Worm (Caenorhabditis elegans) whole organism, L3 larva: ENCODE results near the gene dao-4.

Source experiments
- R02D3.7 ChIP-seq: fragments of 150-350 bp; optimal IDR thresholded peaks from 2 replicates; lab custom pipeline; 2014; ENCODE audit warnings: missing biosample characterization, missing genetic modification characterization
- ZK546.5 ChIP-seq: sonication (generic microtip); optimal IDR thresholded peaks from 2 replicates; lab custom pipeline; 2017; ENCODE audit warnings: missing biosample characterization, missing genetic modification characterization
- aly-2 ChIP-seq: fragments of 150-350 bp; optimal IDR thresholded peaks from 2 replicates; lab custom pipeline; 2014; ENCODE audit warnings: missing biosample characterization, missing genetic modification characterization
- ama-1 ChIP-seq: fragments of 150-350 bp; optimal IDR thresholded peaks from 2 replicates; lab custom pipeline; 2018
- ceh-16 ChIP-seq: sonication (generic microtip); optimal IDR thresholded peaks from 2 replicates; lab custom pipeline; 2017; ENCODE audit warnings: missing biosample characterization, missing genetic modification characterization
- ceh-28 ChIP-seq: fragments of 150-350 bp; optimal IDR thresholded peaks from 2 replicates; lab custom pipeline; 2014; ENCODE audit warnings: missing biosample characterization, missing genetic modification reagents, missing genetic modification characterization
- ceh-82 ChIP-seq: fragments of 150-350 bp; optimal IDR thresholded peaks from 2 replicates; lab custom pipeline; 2014; ENCODE audit warnings: missing biosample characterization, missing genetic modification characterization
- daf-12 ChIP-seq: fragments of 150-350 bp; optimal IDR thresholded peaks from 2 replicates; lab custom pipeline; 2014; ENCODE audit warnings: missing biosample characterization, missing genetic modification reagents, missing genetic modification characterization
- egl-27 ChIP-seq: sonication (generic microtip); optimal IDR thresholded peaks from 4 replicates; lab custom pipeline; 2017; ENCODE audit warnings: missing biosample characterization, missing genetic modification reagents, missing genetic modification characterization
- elt-1 ChIP-seq: fragments of 150-350 bp; optimal IDR thresholded peaks from 2 replicates; lab custom pipeline; 2014; ENCODE audit warnings: missing biosample characterization, missing genetic modification characterization
- fkh-10 ChIP-seq: sonication (generic microtip); optimal IDR thresholded peaks from 2 replicates; lab custom pipeline; 2017; ENCODE audit warnings: missing biosample characterization, missing genetic modification reagents, missing genetic modification characterization
- fos-1 ChIP-seq: fragments of 150-350 bp; optimal IDR thresholded peaks from 2 replicates; lab custom pipeline; 2014; ENCODE audit warnings: missing biosample characterization, missing genetic modification characterization
- jun-1 ChIP-seq: fragments of 150-350 bp; optimal IDR thresholded peaks from 2 replicates; lab custom pipeline; 2014; ENCODE audit warnings: missing biosample characterization, missing genetic modification reagents, missing genetic modification characterization
- lin-39 ChIP-seq: fragments of 150-350 bp; optimal IDR thresholded peaks from 2 replicates; lab custom pipeline; 2018; ENCODE audit warnings: missing biosample characterization, missing genetic modification reagents, missing genetic modification characterization
- lsy-12 ChIP-seq: sonication (generic microtip); optimal IDR thresholded peaks from 2 replicates; lab custom pipeline; 2016; ENCODE audit warnings: mild to moderate bottlenecking, missing genetic modification characterization, missing compliant biosample characterization
- mdl-1 ChIP-seq: fragments of 150-350 bp; optimal IDR thresholded peaks from 2 replicates; lab custom pipeline; 2014; ENCODE audit warnings: missing biosample characterization, missing genetic modification characterization
- mml-1 ChIP-seq: fragments of 150-350 bp; sonication (generic microtip); optimal IDR thresholded peaks from 3 replicates; lab custom pipeline; 2014; ENCODE audit warnings: missing biosample characterization, missing genetic modification characterization
- nfya-1 ChIP-seq: sonication (generic microtip); optimal IDR thresholded peaks from 2 replicates; lab custom pipeline; 2017; ENCODE audit warnings: missing genetic modification characterization, mild to moderate bottlenecking, missing compliant biosample characterization, antibody characterized with exemption, moderate library complexity; ENCODE audit not compliant: insufficient read depth
- nhr-12 ChIP-seq: fragments of 150-350 bp; optimal IDR thresholded peaks from 2 replicates; lab custom pipeline; 2014; ENCODE audit warnings: missing biosample characterization, missing genetic modification characterization
- nhr-23 ChIP-seq: fragments of 150-350 bp; optimal IDR thresholded peaks from 2 replicates; lab custom pipeline; 2014; ENCODE audit warnings: missing biosample characterization, missing genetic modification reagents, missing genetic modification characterization
- nhr-25 ChIP-seq: sonication (generic microtip); optimal IDR thresholded peaks from 2 replicates; lab custom pipeline; 2017; ENCODE audit warnings: missing biosample characterization, missing genetic modification characterization
- nhr-43 ChIP-seq: sonication (generic microtip); optimal IDR thresholded peaks from 2 replicates; lab custom pipeline; 2016; ENCODE audit warnings: mild to moderate bottlenecking, missing genetic modification characterization, missing compliant biosample characterization; ENCODE audit not compliant: poor library complexity, severe bottlenecking
- nhr-67 ChIP-seq: fragments of 150-350 bp; optimal IDR thresholded peaks from 2 replicates; lab custom pipeline; 2014; ENCODE audit warnings: missing biosample characterization, missing genetic modification characterization
- nhr-77 ChIP-seq: fragments of 150-350 bp; optimal IDR thresholded peaks from 2 replicates; lab custom pipeline; 2014; ENCODE audit warnings: missing biosample characterization, missing genetic modification characterization
- pha-4 ChIP-seq: fragments of 150-350 bp; optimal IDR thresholded peaks from 2 replicates; lab custom pipeline; 2014; ENCODE audit warnings: missing biosample characterization, missing genetic modification reagents, missing genetic modification characterization
- pqm-1 ChIP-seq: fragments of 150-350 bp; optimal IDR thresholded peaks from 2 replicates; lab custom pipeline; 2017; ENCODE audit warnings: missing biosample characterization, missing genetic modification characterization, inconsistent platforms
- sea-2 ChIP-seq: fragments of 150-350 bp; sonication (generic microtip); optimal IDR thresholded peaks from 4 replicates; lab custom pipeline; 2014; ENCODE audit warnings: missing biosample characterization, missing genetic modification reagents, missing genetic modification characterization
- tbx-2 ChIP-seq: sonication (generic microtip); optimal IDR thresholded peaks from 2 replicates; lab custom pipeline; 2016; ENCODE audit warnings: mild to moderate bottlenecking, missing genetic modification characterization, missing compliant biosample characterization
- unc-39 ChIP-seq: sonication (generic microtip); optimal IDR thresholded peaks from 4 replicates; lab custom pipeline; 2017; ENCODE audit warnings: missing biosample characterization, missing genetic modification characterization
- unc-62 ChIP-seq: fragments of 150-350 bp; sonication (generic microtip); optimal IDR thresholded peaks from 4 replicates; lab custom pipeline; 2014; ENCODE audit warnings: missing biosample characterization, missing genetic modification reagents, missing genetic modification characterization
- zag-1 ChIP-seq: fragments of 150-350 bp; optimal IDR thresholded peaks from 2 replicates; lab custom pipeline; 2014; ENCODE audit warnings: missing biosample characterization, missing genetic modification characterization
- ztf-11 ChIP-seq: fragments of 150-350 bp; optimal IDR thresholded peaks from 2 replicates; lab custom pipeline; 2014; ENCODE audit warnings: missing biosample characterization, missing genetic modification characterization
- ztf-4 ChIP-seq: fragments of 150-350 bp; optimal IDR thresholded peaks from 2 replicates; lab custom pipeline; 2014; ENCODE audit warnings: missing biosample characterization, missing genetic modification characterization

The dao-4 gene

ce11 chrX:10087866-10088265 lies 12.8 kb downstream of the dao-4 start, which contains the start of gene flp-28:
Gene flp-28, minus strand, starts transcription at chrX:10087966.
- TF ChIP-seq aly-2 (tag; lab: Kevin White, UChicago): no peak
- TF ChIP-seq nhr-25 (tag; lab: Kevin White, UChicago): no peak
- TF ChIP-seq R02D3.7 (tag; lab: Kevin White, UChicago): no peak
- TF ChIP-seq ztf-11: no peak

ce11 chrX:10092864-10093263 lies 17.8 kb downstream of the dao-4 start, which contains the start of gene flp-3:
Gene flp-3, minus strand, starts transcription at chrX:10092964.
- TF ChIP-seq unc-62 (no peak), ztf-4 (tag; lab: Kevin White, UChicago) (no peak), pha-4 (tag; lab: Kevin White, UChicago) (no peak), mdl-1 (tag; lab: Kevin White, UChicago) (no peak), mml-1 (no peak), aly-2 (tag; lab: Kevin White, UChicago) (no peak), fos-1 (tag; lab: Kevin White, UChicago) (no peak), daf-12 (no peak), ceh-16 (no peak), ceh-82 (tag; lab: Kevin White, UChicago) (no peak), ama-1 (no peak), zag-1 (tag; lab: Kevin White, UChicago) (no peak), nfya-1 (no peak), nhr-43 (tag; lab: Kevin White, UChicago) (no peak), sea-2 (no peak), elt-1 (tag; lab: Kevin White, UChicago) (no peak)
- TF ChIP-seq, all 47 proteins: peak for 0

ce11 chrX:10095145-10095544 lies 20.1 kb downstream of the dao-4 start, which contains the start of gene flp-2:
Gene flp-2, minus strand, starts transcription at chrX:10095245.
- no peak for TF ChIP-seq ceh-28 (tag; lab: Kevin White, UChicago)
- no peak for TF ChIP-seq fkh-10 (GFP tag; lab: Kevin White, UChicago)
- TF ChIP-seq elt-1 (tag; lab: Kevin White, UChicago): no peak
- TF ChIP-seq nfya-1: no peak
- no peak for TF ChIP-seq fos-1 (tag; lab: Kevin White, UChicago)
- TF ChIP-seq jun-1: no peak
- no peak for TF ChIP-seq nhr-67 (tag; lab: Kevin White, UChicago)
- no peak for TF ChIP-seq nhr-43 (tag; lab: Kevin White, UChicago)
- TF ChIP-seq ztf-11: no peak
- no peak for TF ChIP-seq mml-1
- TF ChIP-seq tbx-2 (tag; lab: Kevin White, UChicago): no peak
- no peak for TF ChIP-seq nhr-25 (tag; lab: Kevin White, UChicago)
- TF ChIP-seq ztf-4 (tag; lab: Kevin White, UChicago): no peak
- TF ChIP-seq ZK546.5 (tag; lab: Kevin White, UChicago): no peak
- TF ChIP-seq aly-2 (tag; lab: Kevin White, UChicago): no peak

DNA sequence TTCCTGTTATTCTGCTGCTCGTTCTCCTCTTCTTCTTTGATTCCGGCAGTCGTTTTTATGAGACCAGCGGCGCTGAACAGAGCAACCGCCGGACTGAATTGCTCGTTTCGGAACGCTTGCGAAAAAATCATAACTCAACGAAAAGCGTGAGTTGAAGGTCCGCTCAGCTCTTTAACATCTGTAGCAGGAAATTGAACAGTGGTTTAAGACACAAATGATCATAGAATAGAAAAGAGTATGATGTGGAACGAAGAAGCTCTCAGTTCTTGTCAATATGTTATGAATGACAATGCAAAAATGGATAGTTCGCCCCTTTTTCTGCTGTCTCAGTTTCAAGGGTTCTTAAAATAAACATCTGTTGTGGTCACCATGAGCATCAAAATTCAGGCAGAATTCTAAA lies 38.6 kb downstream of the dao-4 start:
- TF ChIP-seq lin-39 (tag; lab: Kevin White, UChicago) (no peak), jun-1 (no peak), nhr-25 (tag; lab: Kevin White, UChicago) (no peak), nhr-77 (tag; lab: Kevin White, UChicago) (no peak), nhr-43 (tag; lab: Kevin White, UChicago) (no peak), fkh-10 (GFP tag; lab: Kevin White, UChicago) (no peak), tbx-2 (tag; lab: Kevin White, UChicago) (no peak), nhr-12 (no peak), ceh-16 (no peak), nhr-23 (tag; lab: Kevin White, UChicago) (no peak), unc-39 (tag; lab: Kevin White, UChicago) (no peak), unc-62 (no peak), aly-2 (tag; lab: Kevin White, UChicago) (no peak), ceh-28 (tag; lab: Kevin White, UChicago) (no peak)

- TF ChIP-seq ama-1 (no peak), egl-27 (no peak), unc-62 (no peak), ceh-16 (no peak), mdl-1 (tag; lab: Kevin White, UChicago) (no peak), pha-4 (tag; lab: Kevin White, UChicago) (no peak), mml-1 (no peak), lsy-12 (no peak), pqm-1 (tag; lab: Kevin White, UChicago) (no peak), fos-1 (tag; lab: Kevin White, UChicago) (no peak)
- TF ChIP-seq, all 47 proteins: peak for 0
These were observed 47.9 kb downstream of the dao-4 start for ce11 chrX:10123015-10123414.
